Fruit fly (Drosophila melanogaster): ENCODE data around the gene Mp.

Mp gene

DNA sequence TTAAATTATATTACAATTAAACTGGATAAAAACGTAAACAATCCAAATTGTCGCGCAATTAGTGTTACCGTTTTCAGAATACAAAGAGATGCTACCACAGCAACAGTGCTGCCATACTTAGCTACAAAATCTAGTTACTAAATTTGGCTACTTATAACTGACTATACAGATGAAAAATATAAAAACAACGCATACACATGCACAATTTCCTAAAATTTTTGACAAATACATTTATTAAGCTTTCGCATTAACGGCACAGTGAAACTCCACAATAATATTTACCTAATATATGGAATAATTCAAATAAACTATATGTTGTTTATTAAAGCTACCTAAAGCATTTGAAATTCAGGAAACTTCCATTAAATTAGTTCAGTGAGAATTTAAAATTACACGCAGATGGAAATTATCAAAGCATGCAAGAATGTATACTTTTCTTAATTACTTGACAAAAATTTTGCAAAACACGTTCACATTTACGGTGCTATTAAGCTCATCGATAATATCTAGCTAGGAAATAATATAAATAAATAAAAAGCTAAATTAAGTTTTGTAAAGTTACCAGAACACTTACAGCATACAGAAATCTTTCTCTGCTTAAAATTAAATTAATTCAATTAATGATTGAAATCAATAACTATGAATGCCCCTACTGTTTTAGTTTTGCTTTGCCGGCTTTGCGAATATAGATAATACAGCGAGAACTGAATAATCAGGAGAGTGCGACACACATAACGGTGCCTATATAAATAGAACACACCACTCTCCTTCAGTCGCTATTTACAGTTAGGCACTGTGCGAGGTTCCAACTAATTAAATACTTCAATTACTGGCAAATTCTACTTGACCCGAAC is 29.5 kb upstream of the Mp start, which contains the start of the genes Mis12 and CG9953:
Gene Mis12 (minus strand): TSS at position 88 of the 854 bp plus-strand sequence.
Gene CG9953 (plus strand): TSS at position 698 of the 854 bp plus-strand sequence.
- peak; percentile 56 for TF ChIP-seq CG14710 (tag; optimal IDR thresholded peaks at IDR 0.05)
- TF ChIP-seq tgo (GFP tag; IDR thresholded peaks at IDR 0.05) = peak; percentile 31; the same call in 1 of the 3 replicates
- TF ChIP-seq CG15601 (tag; optimal IDR thresholded peaks at IDR 0.05) = no peak
- TF ChIP-seq mam (GFP tag; optimal IDR thresholded peaks at IDR 0.05) = no peak
- 0 out of 3 replicates have a peak, but pooled peaks have one; percentile 27 for TF ChIP-seq CG11695 (GFP tag; IDR thresholded peaks at IDR 0.05)
- TF ChIP-seq tap (tag; optimal IDR thresholded peaks at IDR 0.05) = no peak
- TF ChIP-seq Xrp1 (GFP tag; IDR thresholded peaks at IDR 0.05) = peak; percentile 25; the same call in 1 of the 2 replicates
- TF ChIP-seq Hr3 (GFP tag; optimal IDR thresholded peaks at IDR 0.05) = peak; percentile 51
- TF ChIP-seq Atf6 (GFP tag; IDR thresholded peaks at IDR 0.05) = no peak
- no peak for TF ChIP-seq chinmo (GFP tag; IDR thresholded peaks at IDR 0.05; ENCODE audit: partially characterized antibody)
- no peak for TF ChIP-seq CG9609 (GFP tag; optimal IDR thresholded peaks at IDR 0.05)
- peak; percentile 15; the same call in 1 of the 2 replicates for TF ChIP-seq ranshi (GFP tag; IDR thresholded peaks at IDR 0.05)
- no peak for TF ChIP-seq z (GFP tag; IDR thresholded peaks at IDR 0.05)
- TF ChIP-seq usp (GFP tag; optimal IDR thresholded peaks at IDR 0.05) = no peak
- TF ChIP-seq ap (GFP tag; IDR thresholded peaks at IDR 0.05) = 0 out of 2 replicates have a peak, but pooled peaks have one; percentile 5
- peak; percentile 15 to 28 for TF ChIP-seq bsh (GFP tag; optimal IDR thresholded peaks at IDR 0.05)
- TF ChIP-seq CG8478 (optimal IDR thresholded peaks at IDR 0.05) = no peak
- TF ChIP-seq CG12071 (GFP tag; optimal IDR thresholded peaks at IDR 0.05) = no peak
- no peak; the same call in 1 of the 2 replicates for TF ChIP-seq CG31441 (GFP tag; IDR thresholded peaks at IDR 0.05)
- TF ChIP-seq CG9797 (GFP tag; optimal IDR thresholded peaks at IDR 0.05) = peak; percentile 15
- TF ChIP-seq Bteb2 (GFP tag; optimal IDR thresholded peaks at IDR 0.05) = peak; percentile 10
- peak; percentile 45 for TF ChIP-seq CG15479 (GFP tag; optimal IDR thresholded peaks at IDR 0.05)
- TF ChIP-seq CG10267 (tag; optimal IDR thresholded peaks at IDR 0.05) = peak; percentile 21
- TF ChIP-seq Jarid2 (GFP tag; optimal IDR thresholded peaks at IDR 0.05) = no peak
- no peak for TF ChIP-seq pan (optimal IDR thresholded peaks at IDR 0.05)
- TF ChIP-seq pan (GFP tag; optimal IDR thresholded peaks at IDR 0.05 in 1 of 2, IDR thresholded peaks at IDR 0.05 in 1 of 2) = peak in 1 of 2 experiments; percentile 76
- TF ChIP-seq CG7271 (tag; optimal IDR thresholded peaks at IDR 0.05) = no peak
- no peak for TF ChIP-seq schlank (tag; optimal IDR thresholded peaks at IDR 0.05)
- no peak for TF ChIP-seq CG2199 (GFP tag; IDR thresholded peaks at IDR 0.05)
- peak; percentile 50 for TF ChIP-seq CG13424 (tag; optimal IDR thresholded peaks at IDR 0.05)
- TF ChIP-seq pzg (GFP tag; optimal IDR thresholded peaks at IDR 0.05) = peak; percentile 26
- TF ChIP-seq lola (GFP tag; optimal IDR thresholded peaks at IDR 0.05) = peak in 1 of 3 experiments; percentile 62
- TF ChIP-seq CG6175 (GFP tag; IDR thresholded peaks at IDR 0.05) = no peak
- TF ChIP-seq oc (tag; optimal IDR thresholded peaks at IDR 0.05) = no peak
- peak; percentile 21 for TF ChIP-seq H2.0 (GFP tag; IDR thresholded peaks at IDR 0.05)
- TF ChIP-seq dan (GFP tag; IDR thresholded peaks at IDR 0.05) = no peak
- TF ChIP-seq Blimp-1 (GFP tag; optimal IDR thresholded peaks at IDR 0.05) = no peak
- TF ChIP-seq CG12155 (GFP tag; optimal IDR thresholded peaks at IDR 0.05) = no peak
- peak; percentile 37; the same call in 1 of the 2 replicates for TF ChIP-seq CG32772 (GFP tag; IDR thresholded peaks at IDR 0.05)
- TF ChIP-seq Vsx1 (GFP tag; optimal IDR thresholded peaks at IDR 0.05) = no peak
- peak; percentile 12 for TF ChIP-seq CG10654 (GFP tag; optimal IDR thresholded peaks at IDR 0.05)
- TF ChIP-seq Drgx (GFP tag; IDR thresholded peaks at IDR 0.05) = 0 out of 2 replicates have a peak, but pooled peaks have one; percentile 23
- TF ChIP-seq row (GFP tag; IDR thresholded peaks at IDR 0.05) = peak; percentile 85
- peak; percentile 72 for TF ChIP-seq CG30403 (GFP tag; optimal IDR thresholded peaks at IDR 0.05)
- no peak for TF ChIP-seq CG18476 (GFP tag; optimal IDR thresholded peaks at IDR 0.05)
- no peak for TF ChIP-seq CG10543 (GFP tag; optimal IDR thresholded peaks at IDR 0.05)
- peak; percentile 65 for TF ChIP-seq Med (GFP tag)
- peak; percentile 48 for TF ChIP-seq lmd (GFP tag; IDR thresholded peaks at IDR 0.05)
- no peak for TF ChIP-seq CG10565 (GFP tag; optimal IDR thresholded peaks at IDR 0.05)
